Fruit fly (Drosophila melanogaster): ENCODE results near the gene Sgp.

DNA sequence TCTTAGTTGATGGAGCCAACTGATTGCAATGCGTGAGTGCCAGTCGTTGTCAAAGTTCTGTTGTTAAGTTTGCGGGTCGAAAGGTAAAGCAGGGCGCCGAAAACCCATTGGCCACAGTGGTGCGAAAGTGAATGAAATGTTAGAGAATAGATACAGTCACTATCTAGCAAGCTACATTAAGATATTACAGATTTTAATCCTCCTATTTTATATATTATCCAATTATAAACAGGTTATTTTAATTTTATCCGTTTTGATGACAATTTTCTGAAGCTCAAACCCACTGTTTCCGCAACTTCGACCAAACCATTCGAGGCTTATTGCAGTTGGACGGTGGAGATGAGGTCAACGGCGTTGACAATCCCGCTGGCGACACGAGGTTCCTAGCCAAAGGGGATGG, 33.0 kb downstream of the Sgp start:
- no peak for TF ChIP-seq tai (GFP tag; optimal IDR thresholded peaks at IDR 0.05)
- no peak for TF ChIP-seq br (GFP tag; optimal IDR thresholded peaks at IDR 0.05)
- no peak for TF ChIP-seq CG32264 (GFP tag; optimal IDR thresholded peaks at IDR 0.05)
- no peak for TF ChIP-seq Abd-B (GFP tag; optimal IDR thresholded peaks at IDR 0.05)
- no peak for TF ChIP-seq psq (GFP tag; optimal IDR thresholded peaks at IDR 0.05)
- no peak for TF ChIP-seq Hnf4 (GFP tag; optimal IDR thresholded peaks at IDR 0.05)
- TF ChIP-seq Hr78 (GFP tag; optimal IDR thresholded peaks at IDR 0.05), result no peak
- no peak for TF ChIP-seq usp (GFP tag; optimal IDR thresholded peaks at IDR 0.05)

All from whole organism, wandering third instar larva.